Fruit fly (Drosophila melanogaster) whole organism, embryonic: ENCODE measurements around the gene Ndfip.

Experiments
- Atf-2 ChIP-seq: fragments of 200-800 bp; sonication (Bioruptor generic); optimal IDR thresholded peaks from 2 replicates; lab custom pipeline; 2016; ENCODE audit warnings: missing biosample characterization, missing genetic modification characterization
- Awh ChIP-seq: fragments of 200-800 bp; sonication (Bioruptor generic); IDR thresholded peaks from 2 replicates; pipeline ENCODE4, ENCODE4 v1.3.6; 2022; ENCODE audit warnings: missing biosample characterization, missing genetic modification characterization
- CG10209 ChIP-seq: fragments of 200-800 bp; sonication (Bioruptor generic); optimal IDR thresholded peaks from 3 replicates; lab custom pipeline; 2017; ENCODE audit warnings: missing biosample characterization, mild to moderate bottlenecking, missing genetic modification characterization, missing genetic modification reagents
- CG10274 ChIP-seq: fragments of 200-800 bp; sonication (Bioruptor generic); optimal IDR thresholded peaks from 3 replicates; lab custom pipeline; 2017; ENCODE audit warnings: missing biosample characterization, mild to moderate bottlenecking, missing genetic modification characterization
- CG10565 ChIP-seq: fragments of 200-800 bp; sonication (Bioruptor generic); optimal IDR thresholded peaks from 3 replicates; lab custom pipeline; 2016; ENCODE audit warnings: missing biosample characterization, mild to moderate bottlenecking, missing genetic modification characterization
- CG11504 ChIP-seq: fragments of 200-800 bp; sonication (Bioruptor generic); optimal IDR thresholded peaks from 3 replicates; lab custom pipeline; 2019; ENCODE audit warnings: missing biosample characterization, mild to moderate bottlenecking, missing genetic modification characterization, moderate library complexity
- CG11723 ChIP-seq: fragments of 200-800 bp; sonication (Bioruptor generic); optimal IDR thresholded peaks from 2 replicates; lab custom pipeline; 2017; ENCODE audit warnings: missing biosample characterization, mild to moderate bottlenecking, missing genetic modification characterization
- CG12219 ChIP-seq: fragments of 200-800 bp; sonication (Bioruptor generic); optimal IDR thresholded peaks from 3 replicates; lab custom pipeline; 2018; ENCODE audit warnings: missing biosample characterization, mild to moderate bottlenecking, missing genetic modification characterization
- CG12942 ChIP-seq: fragments of 200-800 bp; sonication (Bioruptor generic); optimal IDR thresholded peaks from 3 replicates; lab custom pipeline; 2016; ENCODE audit warnings: missing biosample characterization, missing genetic modification characterization
- CG13123 ChIP-seq: fragments of 200-800 bp; sonication (Bioruptor generic); optimal IDR thresholded peaks from 2 replicates; lab custom pipeline; 2016; ENCODE audit warnings: missing biosample characterization, missing genetic modification characterization
- CG13775 ChIP-seq: fragments of 200-800 bp; sonication (Bioruptor generic); optimal IDR thresholded peaks from 3 replicates; lab custom pipeline; 2017; ENCODE audit warnings: missing biosample characterization, mild to moderate bottlenecking, missing genetic modification characterization
- CG15011 ChIP-seq: fragments of 200-800 bp; sonication (Bioruptor generic); optimal IDR thresholded peaks from 3 replicates; lab custom pipeline; 2018; ENCODE audit warnings: missing biosample characterization, mild to moderate bottlenecking, missing genetic modification characterization
- CG2889 ChIP-seq: fragments of 200-800 bp; sonication (Bioruptor generic); IDR thresholded peaks from 3 replicates; pipeline ENCODE4 v1.3.6; 2022; ENCODE audit warnings: missing biosample characterization, missing genetic modification characterization
- CG30403 ChIP-seq: fragments of 200-800 bp; sonication (Bioruptor generic); optimal IDR thresholded peaks from 3 replicates; lab custom pipeline; 2016; ENCODE audit warnings: missing biosample characterization, missing genetic modification characterization
- CG31365 ChIP-seq: fragments of 200-800 bp; sonication (Bioruptor generic); optimal IDR thresholded peaks from 2 replicates; lab custom pipeline; 2018; ENCODE audit warnings: missing biosample characterization, mild to moderate bottlenecking, missing genetic modification characterization
- CG3281 ChIP-seq: fragments of 200-800 bp; sonication (Bioruptor generic); optimal IDR thresholded peaks from 3 replicates; lab custom pipeline; 2017; ENCODE audit warnings: missing biosample characterization, mild to moderate bottlenecking, missing genetic modification characterization
- CG4282 ChIP-seq: fragments of 200-800 bp; sonication (Bioruptor generic); optimal IDR thresholded peaks from 2 replicates; lab custom pipeline; 2016; ENCODE audit warnings: missing biosample characterization, missing genetic modification characterization
- CG8290 ChIP-seq, 3 experiments: fragments of 200-800 bp; sonication (Bioruptor generic); optimal IDR thresholded peaks; 2 replicates each; lab custom pipeline; 2016 to 2019; ENCODE audit warnings: missing biosample characterization in 3 of 3, missing genetic modification characterization in 3 of 3, mild to moderate bottlenecking in 2 of 3, moderate library complexity in 1 of 3
- CG9797 ChIP-seq: fragments of 200-800 bp; sonication (Bioruptor generic); optimal IDR thresholded peaks from 3 replicates; lab custom pipeline; 2018; ENCODE audit warnings: missing biosample characterization, mild to moderate bottlenecking, missing genetic modification characterization
- Dad ChIP-seq: fragments of 200-800 bp; sonication (Bioruptor generic); optimal IDR thresholded peaks from 3 replicates; lab custom pipeline; 2016; ENCODE audit warnings: missing biosample characterization, missing genetic modification characterization
- Dip2 ChIP-seq: fragments of 200-800 bp; sonication (Bioruptor generic); IDR thresholded peaks from 2 replicates; pipeline ENCODE4 v1.3.6; 2022; ENCODE audit warnings: missing biosample characterization, missing genetic modification characterization
- Doc3 ChIP-seq: fragments of 200-800 bp; sonication (Bioruptor generic); IDR thresholded peaks from 3 replicates; pipeline ENCODE4 v1.3.6; 2022; ENCODE audit warnings: missing biosample characterization, missing genetic modification characterization; ENCODE audit not compliant: partially characterized antibody
- Elba2 ChIP-seq: fragments of 200-800 bp; sonication (Bioruptor generic); optimal IDR thresholded peaks from 3 replicates; lab custom pipeline; 2016; ENCODE audit warnings: missing biosample characterization, missing genetic modification characterization
- HHEX ChIP-seq: fragments of 200-800 bp; sonication (Bioruptor generic); optimal IDR thresholded peaks from 3 replicates; lab custom pipeline; 2017; ENCODE audit warnings: missing biosample characterization, mild to moderate bottlenecking, missing genetic modification characterization, missing genetic modification reagents
- HLH54F ChIP-seq: fragments of 200-800 bp; sonication (Bioruptor generic); optimal IDR thresholded peaks from 3 replicates; lab custom pipeline; 2016; ENCODE audit warnings: missing biosample characterization, missing genetic modification characterization
- Hand ChIP-seq: fragments of 200-800 bp; sonication (Bioruptor generic); optimal IDR thresholded peaks from 2 replicates; lab custom pipeline; 2017; ENCODE audit warnings: mild to moderate bottlenecking, missing biosample characterization, missing genetic modification reagents, missing genetic modification characterization
- Hmx ChIP-seq: fragments of 200-800 bp; sonication (Bioruptor generic); optimal IDR thresholded peaks from 2 replicates; lab custom pipeline; 2016; ENCODE audit warnings: missing biosample characterization, missing genetic modification characterization
- Hr78 ChIP-seq, 2 experiments: fragments of 200-800 bp in 1 of 2; fragments of >200 bp in 1 of 2; sonication (Bioruptor generic) in 1 of 2; optimal IDR thresholded peaks; 2 replicates each; lab custom pipeline; 2017 to 2019; ENCODE audit warnings: missing biosample characterization in 2 of 2, missing genetic modification characterization in 2 of 2, mild to moderate bottlenecking in 1 of 2, moderate library complexity in 1 of 2
- Ravus ChIP-seq: fragments of 200-800 bp; sonication (Bioruptor generic); IDR thresholded peaks from 2 replicates; pipeline ENCODE4 v1.3.6; 2022; ENCODE audit warnings: missing biosample characterization, missing genetic modification characterization
- Usf ChIP-seq: fragments of 200-800 bp; sonication (Bioruptor generic); optimal IDR thresholded peaks from 2 replicates; lab custom pipeline; 2017; ENCODE audit warnings: missing genotype, missing biosample characterization, missing genetic modification characterization
- YL-1 ChIP-seq: fragments of 200-800 bp; sonication (Bioruptor generic); optimal IDR thresholded peaks from 3 replicates; lab custom pipeline; 2017; ENCODE audit warnings: missing biosample characterization, mild to moderate bottlenecking, missing genetic modification characterization
- aop ChIP-seq: fragments of 200-800 bp; sonication (Bioruptor generic); IDR thresholded peaks from 2 replicates; pipeline ENCODE4 v1.3.6; 2022; ENCODE audit warnings: missing biosample characterization, missing genetic modification characterization
- ase ChIP-seq: fragments of 200-800 bp; sonication (Bioruptor generic); IDR thresholded peaks from 3 replicates; pipeline ENCODE4 v1.3.6; 2022; ENCODE audit warnings: missing biosample characterization, missing genetic modification characterization
- br ChIP-seq: fragments of >200 bp; optimal IDR thresholded peaks from 2 replicates; lab custom pipeline; 2017
- bsh ChIP-seq, 2 experiments: fragments of 200-800 bp; sonication (Bioruptor generic); optimal IDR thresholded peaks; 2 replicates each; lab custom pipeline; 2017 to 2018; ENCODE audit warnings: mild to moderate bottlenecking in 2 of 2, missing biosample characterization in 2 of 2, missing genetic modification characterization in 2 of 2, moderate library complexity in 1 of 2
- cas ChIP-seq: fragments of 200-800 bp; sonication (Bioruptor generic); IDR thresholded peaks from 2 replicates; pipeline ENCODE4 v1.3.6; 2022; ENCODE audit warnings: missing biosample characterization, missing genetic modification characterization
- dan ChIP-seq: fragments of 200-800 bp; sonication (Bioruptor generic); IDR thresholded peaks from 2 replicates; pipeline ENCODE4 v1.3.6; 2022; ENCODE audit warnings: missing biosample characterization, missing genetic modification characterization
- fd102C ChIP-seq: fragments of 200-800 bp; sonication (Bioruptor generic); optimal IDR thresholded peaks from 2 replicates; lab custom pipeline; 2018; ENCODE audit warnings: missing biosample characterization, mild to moderate bottlenecking, missing genetic modification characterization, moderate library complexity
- grn ChIP-seq: fragments of 200-800 bp; sonication (Bioruptor generic); optimal IDR thresholded peaks from 3 replicates; lab custom pipeline; 2017; ENCODE audit warnings: missing biosample characterization, missing genetic modification characterization
- nmo ChIP-seq: fragments of 200-800 bp; sonication (Bioruptor generic); optimal IDR thresholded peaks from 2 replicates; lab custom pipeline; 2018; ENCODE audit warnings: missing biosample characterization, mild to moderate bottlenecking, missing genetic modification characterization, moderate library complexity
- otp ChIP-seq: fragments of 200-800 bp; sonication (Bioruptor generic); IDR thresholded peaks from 3 replicates; pipeline ENCODE4, ENCODE4 v1.3.6; 2022; ENCODE audit warnings: missing biosample characterization, missing genetic modification characterization
- p53 ChIP-seq: fragments of 200-800 bp; sonication (Bioruptor generic); optimal IDR thresholded peaks from 2 replicates; lab custom pipeline; 2016; ENCODE audit warnings: missing biosample characterization, missing genetic modification characterization
- pan ChIP-seq, 4 experiments: fragments of >200 bp in 3 of 4; fragments of 200-800 bp in 1 of 4; sonication (Bioruptor generic) in 1 of 4; optimal IDR thresholded peaks in 3 of 4; IDR thresholded peaks in 1 of 4; 2 replicates each; pipeline versions ENCODE4 v1.3.6 to Lab custom; 2017 to 2022; ENCODE audit warnings: missing biosample characterization in 2 of 4, missing genetic modification characterization in 2 of 4, mixed read lengths in 1 of 4
- repo ChIP-seq: fragments of 200-800 bp; sonication (Bioruptor generic); optimal IDR thresholded peaks from 2 replicates; lab custom pipeline; 2016; ENCODE audit warnings: missing biosample characterization, missing genetic modification characterization
- sens-2 ChIP-seq: fragments of 200-800 bp; sonication (Bioruptor generic); IDR thresholded peaks from 2 replicates; pipeline ENCODE4 v1.3.6; 2022; ENCODE audit warnings: missing biosample characterization, missing genetic modification characterization
- tgo ChIP-seq: fragments of 200-800 bp; sonication (Bioruptor generic); IDR thresholded peaks from 3 replicates; pipeline ENCODE4 v1.3.6; 2022; ENCODE audit warnings: missing biosample characterization, missing genetic modification characterization
- wdn ChIP-seq: fragments of 200-800 bp; sonication (Bioruptor generic); IDR thresholded peaks from 2 replicates; pipeline ENCODE4 v1.3.6; 2022; ENCODE audit warnings: missing biosample characterization, missing genetic modification characterization

Gene Ndfip

DNA sequence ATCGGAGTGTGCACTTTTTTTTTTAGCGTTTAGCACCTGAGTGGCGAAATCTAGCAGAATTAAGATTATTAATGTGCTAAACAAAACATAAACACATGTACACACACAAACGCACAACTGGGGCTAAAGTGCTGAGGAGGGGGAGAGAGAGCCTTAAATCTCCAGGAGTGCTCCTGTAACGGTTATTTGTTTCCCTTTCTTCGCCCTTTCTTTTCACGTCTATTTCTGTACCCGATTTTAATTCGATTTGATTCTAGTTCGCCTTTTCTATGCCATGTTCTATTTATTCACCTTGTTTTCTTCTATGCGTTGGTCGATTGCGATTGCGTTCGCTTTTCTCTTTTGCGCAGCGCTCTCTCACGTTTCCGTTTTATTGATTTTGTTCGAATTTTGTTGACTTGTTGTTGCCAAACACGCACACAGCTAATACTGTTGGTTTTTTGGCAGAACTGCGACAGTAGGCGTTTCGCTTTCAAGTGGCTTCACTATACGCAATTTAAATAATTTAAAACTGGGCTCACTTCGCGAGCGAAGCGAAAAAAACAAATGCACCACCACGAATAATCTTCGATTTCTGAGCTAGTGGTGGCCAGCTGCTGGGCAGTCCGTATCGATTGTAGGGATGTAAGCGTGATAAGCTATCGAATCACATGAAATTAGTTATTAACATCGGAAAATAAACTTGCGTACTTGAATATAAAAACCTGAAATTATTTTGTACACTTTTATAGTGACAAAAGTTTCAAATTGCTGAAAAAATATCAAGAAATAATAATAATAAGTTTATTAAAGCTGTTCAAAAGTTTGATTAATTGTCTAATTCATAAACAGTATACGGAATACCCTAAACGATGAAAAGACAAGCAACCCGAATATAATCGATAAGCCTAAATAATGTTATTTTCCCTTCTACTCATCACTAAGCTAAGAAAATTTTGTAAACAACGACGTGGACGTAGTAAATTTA is at the start of gene Ndfip, which contains the start of the genes Krn and CG7484 (continued):
- TF ChIP-seq Atf-2 (GFP tag; lab: Kevin White, UChicago) (peak; percentile 71), CG12219 (GFP tag; lab: Kevin White, UChicago) (peak; percentile 53), bsh (GFP tag; optimal IDR thresholded peaks at IDR 0.05; lab: Kevin White, UChicago) (peak in 1 of 2 experiments; percentile 84), repo (GFP tag; lab: Kevin White, UChicago) (peak; percentile 63), CG11504 (tag; lab: Kevin White, UChicago) (peak; percentile 90), CG10274 (peak; percentile 39), CG13775 (GFP tag; lab: Kevin White, UChicago) (peak; percentile 92), wdn (GFP tag; lab: Robert Waterston, UW) (peak; percentile 73), p53 (GFP tag; lab: Kevin White, UChicago) (peak; percentile 65), CG4282 (no peak), CG15011 (peak; percentile 75), sens-2 (GFP tag; lab: Robert Waterston, UW) (no peak), pan (optimal IDR thresholded peaks at IDR 0.05; lab: Kevin White, UChicago) (no peak), pan (GFP tag; optimal IDR thresholded peaks at IDR 0.05 in 1 of 2, IDR thresholded peaks at IDR 0.05 in 1 of 2) (peak in 1 of 2 experiments; percentile 85), CG30403 (GFP tag; lab: Kevin White, UChicago) (peak; percentile 95), Ravus (peak; percentile 26), CG3281 (GFP tag; lab: Kevin White, UChicago) (peak; percentile 83), dan (no peak), HHEX (GFP tag; lab: Kevin White, UChicago) (peak; percentile 78), CG13123 (GFP tag; lab: Kevin White, UChicago) (peak; percentile 71), Elba2 (GFP tag; lab: Kevin White, UChicago) (peak; percentile 43), CG11723 (GFP tag; lab: Kevin White, UChicago) (peak; percentile 65), fd102C (GFP tag; lab: Kevin White, UChicago) (no peak), CG9797 (GFP tag; lab: Kevin White, UChicago) (peak; percentile 41), Dip2 (GFP tag; lab: Robert Waterston, UW) (no peak), aop (GFP tag; lab: Robert Waterston, UW) (no peak), CG10209 (GFP tag; lab: Kevin White, UChicago) (peak; percentile 87), YL-1 (GFP tag; lab: Kevin White, UChicago) (peak; percentile 55), CG2889 (GFP tag; lab: Robert Waterston, UW) (peak; percentile 80; the same call in 2 of the 3 replicates), CG31365 (tag; lab: Kevin White, UChicago) (peak; percentile 30), HLH54F (GFP tag; lab: Kevin White, UChicago) (peak; percentile 87), CG12942 (peak; percentile 86), otp (peak; percentile 53; the same call in 1 of the 3 replicates), Hr78 (GFP tag; optimal IDR thresholded peaks at IDR 0.05; lab: Kevin White, UChicago) (peak in 1 of 2 experiments; percentile 29), cas (GFP tag; lab: Robert Waterston, UW) (peak; percentile 61; the same call in 1 of the 2 replicates), Hmx (GFP tag; lab: Kevin White, UChicago) (peak; percentile 31), ase (GFP tag; lab: Robert Waterston, UW) (peak; percentile 74), Doc3 (GFP tag; lab: Robert Waterston, UW) (peak; percentile 97), Awh (GFP tag; lab: Robert Waterston, UW) (no peak), grn (GFP tag; lab: Kevin White, UChicago) (peak; percentile 60), tgo (peak; percentile 85), Dad (GFP tag; lab: Kevin White, UChicago) (peak; percentile 81), br (lab: Kevin White, UChicago) (no peak), nmo (peak; percentile 95), Hand (GFP tag; lab: Kevin White, UChicago) (peak; percentile 42), CG10565 (GFP tag; lab: Kevin White, UChicago) (no peak), Usf (GFP tag; lab: Kevin White, UChicago) (peak; percentile 83), CG8290 (GFP tag; optimal IDR thresholded peaks at IDR 0.05; lab: Kevin White, UChicago) (peak; percentile 81), CG8290 (tag; optimal IDR thresholded peaks at IDR 0.05; lab: Kevin White, UChicago) (peak; percentile 30 to 77)
